Worm (Caenorhabditis elegans) whole organism, L1 larva: ENCODE data around the gene folt-3.

Source experiments
- ces-1 ChIP-seq: fragments of 150-350 bp; optimal IDR thresholded peaks from 2 replicates; lab custom pipeline; 2014; ENCODE audit warnings: missing biosample characterization, missing genetic modification reagents, missing genetic modification characterization
- ztf-4 ChIP-seq: fragments of 150-350 bp; optimal IDR thresholded peaks from 2 replicates; lab custom pipeline; 2014; ENCODE audit warnings: missing biosample characterization, missing genetic modification characterization

DNA sequence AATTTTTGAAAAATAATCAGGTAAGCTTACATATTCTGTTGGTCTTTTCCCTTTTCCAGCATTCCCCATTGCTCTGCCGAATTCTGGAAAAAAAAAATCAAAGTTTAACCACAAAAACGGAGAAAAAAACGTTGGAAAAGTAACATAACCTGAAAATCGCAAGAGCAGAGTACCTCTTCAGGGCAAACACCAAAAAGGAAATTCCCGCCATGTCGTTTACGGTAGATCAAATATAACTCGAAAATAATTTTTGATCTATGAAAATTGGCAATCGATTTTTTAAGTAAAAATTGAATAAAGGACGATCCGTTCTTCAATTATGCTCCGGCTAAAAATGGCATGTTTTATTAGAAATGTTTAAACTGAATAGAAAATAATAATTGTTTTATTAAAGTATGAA, 6.1 kb downstream of the folt-3 start, which contains the start of gene C50E3.11:
- TF ChIP-seq ztf-4 (no peak), ces-1 (GFP tag; lab: Kevin White, UChicago) (no peak)
